Worm (Caenorhabditis elegans): ENCODE measurements around the gene acdh-6.

The acdh-6 gene

ce11 chrIII:8571845-8572244 is 10.9 kb downstream of the acdh-6 start:
- TF ChIP-seq lsy-27 (tag; optimal IDR thresholded peaks at IDR 0.05; ENCODE audit: borderline replicate concordance, insufficient read depth) (no peak), ceh-58 (GFP tag; IDR thresholded peaks at IDR 0.05) (no peak), Y53F4B.3 (GFP tag; IDR thresholded peaks at IDR 0.05) (no peak), akir-1 (GFP tag; optimal IDR thresholded peaks at IDR 0.05) (no peak), ama-1 (optimal IDR thresholded peaks at IDR 0.05) (no peak), ama-1 (GFP tag; optimal IDR thresholded peaks at IDR 0.05) (no peak), ztf-3 (GFP tag; optimal IDR thresholded peaks at IDR 0.05) (no peak), ztf-6 (GFP tag; IDR thresholded peaks at IDR 0.05) (no peak), nfyb-1 (GFP tag; IDR thresholded peaks at IDR 0.05) (no peak), ceh-79 (tag; optimal IDR thresholded peaks at IDR 0.05) (no peak)

- TF ChIP-seq F37B4.10 (GFP tag; IDR thresholded peaks at IDR 0.05) (no peak), mel-28 (tag; optimal IDR thresholded peaks at IDR 0.05; ENCODE audit: borderline replicate concordance) (no peak), attf-6 (GFP tag; IDR thresholded peaks at IDR 0.05) (no peak), aptf-3 (GFP tag; IDR thresholded peaks at IDR 0.05) (no peak), nhr-27 (tag; optimal IDR thresholded peaks at IDR 0.05) (no peak), nfya-1 (tag; optimal IDR thresholded peaks at IDR 0.05; ENCODE audit: borderline replicate concordance, insufficient read depth) (no peak), C17E4.6 (GFP tag; IDR thresholded peaks at IDR 0.05) (no peak), nfyb-1 (GFP tag; IDR thresholded peaks at IDR 0.05) (no peak), snpc-1.1 (tag; optimal IDR thresholded peaks at IDR 0.05; ENCODE audit: insufficient read depth) (no peak), sdz-38 (tag; optimal IDR thresholded peaks at IDR 0.05) (no peak), fkh-3 (tag; optimal IDR thresholded peaks at IDR 0.05) (no peak), mxl-1 (tag; optimal IDR thresholded peaks at IDR 0.05) (no peak), F52B5.7 (tag; optimal IDR thresholded peaks at IDR 0.05) (no peak), let-607 (tag; optimal IDR thresholded peaks at IDR 0.05) (no peak), ztf-25 (GFP tag; IDR thresholded peaks at IDR 0.05) (no peak)
Observed at ce11 chrIII:8573301-8573700, 12.4 kb downstream of the acdh-6 start.

ce11 chrIII:8573869-8574268 is 12.9 kb downstream of the acdh-6 start:
- TF ChIP-seq dox-1 (GFP tag; IDR thresholded peaks at IDR 0.05) (no peak), T07F8.4 (tag; optimal IDR thresholded peaks at IDR 0.05) (no peak), egrh-3 (GFP tag; IDR thresholded peaks at IDR 0.05) (no peak), ztf-26 (tag; optimal IDR thresholded peaks at IDR 0.05) (no peak), snpc-4 (GFP tag; optimal IDR thresholded peaks at IDR 0.05) (no peak), snpc-4 (tag; optimal IDR thresholded peaks at IDR 0.05) (no peak), ztf-18 (tag; optimal IDR thresholded peaks at IDR 0.05) (no peak), snpc-1.3 (tag; optimal IDR thresholded peaks at IDR 0.05; ENCODE audit: insufficient read depth) (no peak), madf-3 (GFP tag; IDR thresholded peaks at IDR 0.05) (no peak), mes-4 (tag; optimal IDR thresholded peaks at IDR 0.05) (no peak), hlh-12 (tag; optimal IDR thresholded peaks at IDR 0.05) (no peak), hlh-26 (GFP tag; conservative IDR thresholded peaks at IDR 0.05) (no peak), snpc-1.1 (tag; optimal IDR thresholded peaks at IDR 0.05; ENCODE audit: insufficient read depth) (no peak), madf-6 (GFP tag; IDR thresholded peaks at IDR 0.05) (no peak), K11D2.4 (GFP tag; IDR thresholded peaks at IDR 0.05) (no peak), gei-17 (GFP tag; optimal IDR thresholded peaks at IDR 0.05) (no peak), sea-2 (GFP tag; IDR thresholded peaks at IDR 0.05) (no peak), aptf-3 (GFP tag; IDR thresholded peaks at IDR 0.05) (no peak)

All from whole organism, young adult.